Worm (Caenorhabditis elegans) whole organism, early embryonic: ENCODE data around the gene M60.4.

ENCODE experiments used
- ama-1 ChIP-seq: fragments of 150-350 bp; optimal IDR thresholded peaks from 2 replicates; lab custom pipeline; 2014
- scrt-1 ChIP-seq: fragments of 200-800 bp; sonication (Bioruptor generic); IDR thresholded peaks from 2 replicates; pipeline ENCODE4 v1.3.6; 2022; ENCODE audit warnings: missing genetic modification characterization, missing compliant biosample characterization
- tbx-11 ChIP-seq: fragments of 200-800 bp; sonication (Bioruptor generic); IDR thresholded peaks from 2 replicates; pipeline ENCODE4 v1.3.6; 2022; ENCODE audit warnings: missing genetic modification characterization, missing compliant biosample characterization

DNA sequence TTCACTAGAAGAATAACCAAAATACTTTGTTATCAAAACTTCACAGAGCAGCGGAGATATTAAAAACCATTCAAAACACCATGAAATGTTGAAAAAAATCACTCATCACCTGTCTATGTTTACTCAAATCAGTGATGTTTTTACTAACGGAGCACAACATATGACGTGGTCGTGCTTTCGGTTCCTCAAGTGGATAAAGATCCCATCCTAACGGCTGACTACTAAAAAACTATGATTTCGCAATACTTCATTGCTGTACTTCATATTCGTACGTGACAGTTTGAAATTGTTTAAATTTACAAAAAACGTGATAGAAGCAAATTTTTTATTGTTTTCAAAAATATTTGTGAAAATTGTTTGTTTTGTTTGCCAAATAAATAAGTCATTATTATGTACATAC lies 21.6 kb upstream of the M60.4 start:
- TF ChIP-seq scrt-1 (GFP tag; lab: Robert Waterston, UW) (no peak), ama-1 (no peak), tbx-11 (GFP tag; lab: Robert Waterston, UW) (no peak)
